Worm (Caenorhabditis elegans): ENCODE measurements around the gene F38B6.2.

Gene F38B6.2

DNA sequence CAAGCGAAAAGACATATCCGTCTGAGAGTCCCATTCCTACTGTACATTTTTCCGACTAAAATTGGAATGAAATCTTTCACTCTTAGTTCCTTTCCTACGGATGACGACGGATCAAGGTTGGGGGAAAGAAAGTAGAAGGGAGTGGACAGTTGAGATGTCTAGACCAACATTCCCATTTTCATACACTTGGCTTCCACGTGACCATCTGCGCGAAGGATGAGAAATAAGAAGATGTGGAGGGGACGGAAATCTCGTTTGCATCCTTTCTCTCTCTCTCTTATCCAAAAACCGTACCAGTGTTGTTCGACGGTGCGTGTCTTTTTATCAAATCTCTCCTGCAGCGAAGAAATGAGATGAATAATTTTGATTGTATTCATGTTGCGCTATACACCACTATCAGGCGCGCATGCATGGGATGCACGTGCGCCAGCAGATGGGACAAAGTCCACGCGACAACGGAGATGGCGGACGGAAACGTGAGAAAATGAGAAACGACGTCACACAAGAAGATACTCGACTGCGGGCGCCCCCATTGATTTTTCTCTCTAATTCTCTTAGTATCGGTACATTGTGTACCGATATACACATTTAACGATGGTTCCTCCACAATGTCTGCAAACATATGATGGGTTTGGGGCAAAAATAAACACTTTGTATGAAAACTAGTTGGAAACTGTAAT, 39.1 kb downstream of the F38B6.2 start (continued):
- peak; percentile 75 to 82 for TF ChIP-seq lsy-2 (tag; optimal IDR thresholded peaks at IDR 0.05)
- TF ChIP-seq mab-9 (GFP tag; IDR thresholded peaks at IDR 0.05): peak; percentile 70
- peak; percentile 78 for TF ChIP-seq mep-1 (tag; optimal IDR thresholded peaks at IDR 0.05)
- TF ChIP-seq ztf-11 (tag; optimal IDR thresholded peaks at IDR 0.05): peak in 1 of 2 experiments; percentile 63
- TF ChIP-seq snu-23 (GFP tag; optimal IDR thresholded peaks at IDR 0.05): peak; percentile 97
- TF ChIP-seq nhr-76 (tag; optimal IDR thresholded peaks at IDR 0.05): peak; percentile 11
- TF ChIP-seq ceh-82 (tag; optimal IDR thresholded peaks at IDR 0.05): peak in 2 of 3 experiments; percentile 45 to 54
- peak; percentile 90 for TF ChIP-seq rnt-1 (tag; optimal IDR thresholded peaks at IDR 0.05)
- TF ChIP-seq nhr-28 (tag; optimal IDR thresholded peaks at IDR 0.05): no peak
- peak; percentile 81 for TF ChIP-seq egl-13 (tag; optimal IDR thresholded peaks at IDR 0.05)
- no peak for TF ChIP-seq pqm-1 (tag; optimal IDR thresholded peaks at IDR 0.05)
- peak; percentile 80 for TF ChIP-seq lir-3 (tag; optimal IDR thresholded peaks at IDR 0.05; ENCODE audit: poor library complexity)
- peak; percentile 42 for TF ChIP-seq efl-3 (GFP tag; optimal IDR thresholded peaks at IDR 0.05)
- peak; percentile 100 for TF ChIP-seq nhr-85 (tag)
- no peak for TF ChIP-seq aha-1 (tag; optimal IDR thresholded peaks at IDR 0.05)
- TF ChIP-seq dpl-1 (GFP tag; optimal IDR thresholded peaks at IDR 0.05): peak; percentile 25 to 48 (median 42)
- TF ChIP-seq unc-130 (tag; optimal IDR thresholded peaks at IDR 0.05): peak; percentile 93
- peak; percentile 99 for TF ChIP-seq lin-14 (GFP tag; optimal IDR thresholded peaks at IDR 0.05)
- TF ChIP-seq fkh-8 (tag; optimal IDR thresholded peaks at IDR 0.05): peak; percentile 90
- peak; percentile 80 for TF ChIP-seq jun-1 (tag; optimal IDR thresholded peaks at IDR 0.05)
- TF ChIP-seq sup-37 (GFP tag; optimal IDR thresholded peaks at IDR 0.05): peak; percentile 82
- TF ChIP-seq nhr-19 (GFP tag; conservative IDR thresholded peaks at IDR 0.05): peak; percentile 95
- no peak for TF ChIP-seq unc-30 (tag; optimal IDR thresholded peaks at IDR 0.05)
- TF ChIP-seq nhr-20 (tag; optimal IDR thresholded peaks at IDR 0.05): peak; percentile 99
- peak; percentile 99 for TF ChIP-seq nhr-71 (tag; optimal IDR thresholded peaks at IDR 0.05)
- peak; percentile 85 for TF ChIP-seq pax-3 (tag; optimal IDR thresholded peaks at IDR 0.05)
- TF ChIP-seq swsn-7 (tag; optimal IDR thresholded peaks at IDR 0.05): peak; percentile 91
- no peak for TF ChIP-seq ama-1 (optimal IDR thresholded peaks at IDR 0.05)
- TF ChIP-seq efl-1 (optimal IDR thresholded peaks at IDR 0.05): peak; percentile 54 to 59
- TF ChIP-seq efl-1 (GFP tag; optimal IDR thresholded peaks at IDR 0.05 in 1 of 2): peak; percentile 27 to 93
- TF ChIP-seq xbp-1 (tag; optimal IDR thresholded peaks at IDR 0.05): peak; percentile 97
- TF ChIP-seq ceh-63 (GFP tag; optimal IDR thresholded peaks at IDR 0.05): no peak
- peak; percentile 93 for TF ChIP-seq ztf-4 (tag; optimal IDR thresholded peaks at IDR 0.05)
- TF ChIP-seq zip-4 (GFP tag; optimal IDR thresholded peaks at IDR 0.05): peak; percentile 56
- TF ChIP-seq ceh-88 (GFP tag; IDR thresholded peaks at IDR 0.05): peak; percentile 83
- no peak for TF ChIP-seq C34B4.2 (tag; optimal IDR thresholded peaks at IDR 0.05)
- TF ChIP-seq tbx-2 (tag; optimal IDR thresholded peaks at IDR 0.05): peak; percentile 98
- no peak for TF ChIP-seq alr-1 (tag; optimal IDR thresholded peaks at IDR 0.05; ENCODE audit: borderline replicate concordance)
- TF ChIP-seq Y116A8C.19 (tag; optimal IDR thresholded peaks at IDR 0.05; ENCODE audit: borderline replicate concordance): no peak
- TF ChIP-seq hlh-17 (GFP tag; optimal IDR thresholded peaks at IDR 0.05; ENCODE audit: borderline replicate concordance): no peak
- TF ChIP-seq grh-1 (GFP tag; IDR thresholded peaks at IDR 0.05): peak; percentile 94
- TF ChIP-seq nhr-47 (tag; optimal IDR thresholded peaks at IDR 0.05): peak; percentile 94
- no peak for TF ChIP-seq zag-1 (tag; optimal IDR thresholded peaks at IDR 0.05)
- TF ChIP-seq mdl-1 (tag; optimal IDR thresholded peaks at IDR 0.05): peak in 1 of 2 experiments; percentile 98
- TF ChIP-seq nhr-11 (tag; optimal IDR thresholded peaks at IDR 0.05): peak; percentile 82
- peak; percentile 22 for TF ChIP-seq snpc-4 (tag; optimal IDR thresholded peaks at IDR 0.05)
- TF ChIP-seq egl-27 (tag; optimal IDR thresholded peaks at IDR 0.05): peak; percentile 93 to 96
- peak; percentile 50 for TF ChIP-seq lin-39 (tag; optimal IDR thresholded peaks at IDR 0.05)
